Worm (Caenorhabditis elegans) whole organism, L4 larva: ENCODE measurements around the gene acdh-11.

ENCODE experiments used
- egl-27 ChIP-seq: sonication (generic microtip); optimal IDR thresholded peaks from 3 replicates; lab custom pipeline; 2017; ENCODE audit warnings: missing biosample characterization, missing genetic modification reagents, missing genetic modification characterization
- mep-1 ChIP-seq: fragments of 150-350 bp; sonication (generic microtip); optimal IDR thresholded peaks from 3 replicates; lab custom pipeline; 2014; ENCODE audit warnings: missing biosample characterization, missing genetic modification characterization
- nhr-28 ChIP-seq: fragments of 150-350 bp; optimal IDR thresholded peaks from 2 replicates; lab custom pipeline; 2014; ENCODE audit warnings: missing biosample characterization, missing genetic modification characterization
- nhr-48 ChIP-seq: sonication (generic microtip); optimal IDR thresholded peaks from 2 replicates; lab custom pipeline; 2016; ENCODE audit warnings: mild to moderate bottlenecking, missing genetic modification characterization, missing compliant biosample characterization
- nhr-76 ChIP-seq: fragments of 150-350 bp; optimal IDR thresholded peaks from 2 replicates; lab custom pipeline; 2014; ENCODE audit warnings: missing biosample characterization, missing genetic modification characterization
- zfp-3 ChIP-seq: fragments of 200-800 bp; sonication (Bioruptor generic); conservative IDR thresholded peaks from 2 replicates; pipeline ENCODE4 v1.3.6; 2022; ENCODE audit warnings: missing genetic modification reagents, missing genetic modification characterization, missing compliant biosample characterization
- zip-2 ChIP-seq: fragments of 150-350 bp; optimal IDR thresholded peaks from 2 replicates; lab custom pipeline; 2014; ENCODE audit warnings: missing biosample characterization, missing genetic modification characterization

DNA sequence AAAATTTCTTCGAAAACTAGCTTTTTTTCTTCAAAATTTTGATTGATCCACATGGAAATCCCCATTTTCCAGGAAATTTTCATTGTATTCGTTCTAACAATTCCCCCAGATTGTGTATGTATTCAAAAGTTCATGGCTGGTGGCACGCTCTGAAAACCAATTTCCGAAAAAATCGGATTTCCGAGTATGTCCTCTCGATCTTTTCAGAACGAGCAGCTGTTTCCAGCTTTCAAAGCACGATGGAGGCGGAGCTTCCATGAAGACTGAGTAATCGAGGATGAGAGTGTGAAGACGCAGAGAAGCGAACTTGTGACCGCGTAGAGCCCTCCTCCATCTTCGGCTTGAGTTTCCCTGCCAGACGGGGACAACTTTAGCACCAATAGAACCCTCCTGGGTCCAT, 38.3 kb downstream of the acdh-11 start:
- TF ChIP-seq zfp-3 (GFP tag; lab: Robert Waterston, UW) (no peak), zip-2 (no peak), nhr-76 (no peak), nhr-48 (tag; lab: Kevin White, UChicago) (no peak), mep-1 (no peak), egl-27 (tag; lab: Kevin White, UChicago) (no peak), nhr-28 (tag; lab: Kevin White, UChicago) (no peak)
